Worm (Caenorhabditis elegans) whole organism, young adult: ENCODE results near the gene M6.4.

ENCODE experiments used
- ceh-100 ChIP-seq: fragments of 200-800 bp; sonication (Bioruptor generic); IDR thresholded peaks from 2 replicates; pipeline ENCODE4 v1.3.6; 2022; ENCODE audit warnings: missing genetic modification reagents, missing genetic modification characterization, missing compliant biosample characterization
- dpl-1 ChIP-seq: fragments of 150-350 bp; optimal IDR thresholded peaks from 2 replicates; lab custom pipeline; 2014; ENCODE audit warnings: missing biosample characterization, missing genetic modification reagents, missing genetic modification characterization
- let-607 ChIP-seq, 2 experiments: fragments of 200-800 bp in 1 of 2; sonication (Bioruptor generic) in 1 of 2; sonication (generic microtip) in 1 of 2; optimal IDR thresholded peaks; 2 replicates each; lab custom pipeline; 2016 to 2018; ENCODE audit warnings: mild to moderate bottlenecking in 2 of 2, missing compliant biosample characterization in 2 of 2, missing genetic modification characterization in 2 of 2, moderate library complexity in 2 of 2, missing genotype in 1 of 2
- lin-35 ChIP-seq, 3 experiments: fragments of 150-350 bp in 2 of 3; sonication (generic microtip) in 1 of 3; optimal IDR thresholded peaks; 2 replicates each; lab custom pipeline; 2014 to 2018; ENCODE audit warnings: missing biosample characterization in 3 of 3, missing genetic modification characterization in 3 of 3, missing genetic modification reagents in 3 of 3
- lsl-1 ChIP-seq: fragments of 200-800 bp; sonication (Bioruptor generic); optimal IDR thresholded peaks from 2 replicates; lab custom pipeline; 2018; ENCODE audit warnings: mild to moderate bottlenecking, missing genetic modification characterization, moderate library complexity, missing compliant biosample characterization
- mel-28 ChIP-seq: sonication (generic microtip); optimal IDR thresholded peaks from 2 replicates; lab custom pipeline; 2016; ENCODE audit warnings: borderline replicate concordance, mild to moderate bottlenecking, missing genetic modification characterization, missing compliant biosample characterization
- nhr-27 ChIP-seq: fragments of 200-800 bp; sonication (Bioruptor generic); optimal IDR thresholded peaks from 2 replicates; lab custom pipeline; 2018; ENCODE audit warnings: mild to moderate bottlenecking, missing genetic modification characterization, moderate library complexity, missing compliant biosample characterization
- pha-4 ChIP-seq: fragments of 150-350 bp; sonication (generic microtip); optimal IDR thresholded peaks from 2 replicates; lab custom pipeline; 2014; ENCODE audit warnings: missing biosample characterization, missing genetic modification reagents, missing genetic modification characterization
- ztf-28 ChIP-seq: fragments of 200-800 bp; sonication (Bioruptor generic); IDR thresholded peaks from 2 replicates; pipeline ENCODE4 v1.3.6; 2022; ENCODE audit warnings: missing genetic modification reagents, missing genetic modification characterization, missing compliant biosample characterization

ce11 chrX:617730-618129 is 11.3 kb upstream of the M6.4 start:
- TF ChIP-seq mel-28 (tag; lab: Kevin White, UChicago) (no peak), nhr-27 (no peak), dpl-1 (GFP tag; lab: Kevin White, UChicago) (no peak), lin-35 (GFP tag; optimal IDR thresholded peaks at IDR 0.05; lab: Kevin White, UChicago) (no peak), ceh-100 (GFP tag; lab: Robert Waterston, UW) (no peak), pha-4 (tag; lab: Kevin White, UChicago) (no peak), ztf-28 (GFP tag; lab: Robert Waterston, UW) (no peak), let-607 (tag; optimal IDR thresholded peaks at IDR 0.05; lab: Kevin White, UChicago) (no peak), lsl-1 (GFP tag; lab: Kevin White, UChicago) (no peak)
